Worm (Caenorhabditis elegans) whole organism, dauer: Measurements from ENCODE around the gene srh-2.

Source experiments
- unc-62 ChIP-seq: sonication (generic microtip); optimal IDR thresholded peaks from 2 replicates; lab custom pipeline; 2017; ENCODE audit warnings: missing biosample characterization, missing genetic modification reagents, missing genetic modification characterization

Gene srh-2

DNA sequence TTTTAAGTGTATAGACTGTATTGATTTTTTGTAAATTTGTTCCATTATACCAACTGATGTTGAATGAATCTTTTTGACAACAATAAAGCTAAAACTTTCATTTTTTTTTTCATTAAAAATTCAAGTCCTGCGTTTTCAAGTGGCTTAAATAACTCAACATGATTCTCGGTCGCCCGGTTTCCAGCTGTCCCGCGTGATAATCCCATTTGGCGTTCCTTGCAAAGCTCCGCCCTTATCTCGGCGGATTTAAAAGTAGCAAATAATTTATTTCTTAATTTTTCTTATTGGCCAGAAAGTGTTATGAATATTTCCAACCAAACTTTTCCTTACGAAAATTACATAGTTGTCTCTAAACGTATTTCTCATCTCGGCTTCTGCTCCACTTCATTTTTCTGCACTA lies 28.1 kb downstream of the srh-2 start, which contains the start of gene str-20:
str-20 (plus strand) TSS at position 301 of the 400 bp plus-strand sequence.
- no peak for TF ChIP-seq unc-62 (GFP tag; lab: Kevin White, UChicago)

DNA sequence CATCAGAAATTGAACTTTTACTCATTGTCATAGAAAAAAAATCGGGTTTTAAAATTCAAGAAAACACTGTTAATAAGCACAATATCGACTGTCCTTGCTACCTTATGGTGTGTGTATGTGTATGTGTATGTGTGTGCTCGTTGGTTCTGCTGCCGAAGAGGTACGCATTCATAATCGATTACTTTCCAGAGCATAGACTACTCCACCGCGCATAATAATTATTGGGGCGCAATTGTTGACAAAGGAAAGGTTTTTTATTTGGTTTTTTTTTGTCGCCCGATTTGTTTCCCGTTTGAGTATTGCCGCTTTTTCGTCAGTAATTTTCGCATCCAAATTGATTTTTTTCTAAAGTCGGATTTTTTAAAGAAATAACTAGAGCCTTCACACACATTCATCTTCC lies 33.1 kb downstream of the srh-2 start, which contains the start of gene C05E4.15:
C05E4.15 (minus strand) TSS at position 101 of the 400 bp plus-strand sequence.
- no peak for TF ChIP-seq unc-62 (GFP tag; lab: Kevin White, UChicago)

ce11 chrV:761882-762281 lies 33.8 kb downstream of the srh-2 start, which contains the start of gene C05E4.12:
C05E4.12 (minus strand) TSS chrV:761982.
- no peak for TF ChIP-seq unc-62 (GFP tag; lab: Kevin White, UChicago)

DNA sequence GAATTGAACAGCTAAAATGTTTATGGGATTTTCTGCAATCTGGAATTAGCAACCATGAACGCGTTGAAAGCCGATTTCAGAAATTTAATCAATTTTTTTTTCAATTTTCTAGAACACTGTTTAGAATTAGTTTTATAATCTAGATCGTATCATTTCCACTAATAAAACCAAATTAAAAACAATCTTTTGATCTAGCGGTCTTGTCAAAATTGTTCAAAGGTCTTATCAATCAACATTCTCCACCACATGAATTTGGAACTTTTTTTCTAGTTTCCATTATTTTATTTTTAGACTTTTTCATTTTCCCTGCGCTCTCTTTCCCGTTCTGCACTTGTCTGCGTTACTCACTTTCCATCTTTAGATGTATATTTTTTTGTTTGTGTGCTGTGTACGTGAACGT lies 34.2 kb downstream of the srh-2 start, which contains the start of gene srp-2:
srp-2 (plus strand) TSS at position 301 of the 400 bp plus-strand sequence.
- no peak for TF ChIP-seq unc-62 (GFP tag; lab: Kevin White, UChicago)

ce11 chrV:764732-765131 lies 36.6 kb downstream of the srh-2 start, which contains the start of gene str-238:
str-238 (plus strand) TSS chrV:765032.
- no peak for TF ChIP-seq unc-62 (GFP tag; lab: Kevin White, UChicago)

- no peak for TF ChIP-seq unc-62 (GFP tag; lab: Kevin White, UChicago)
These were observed 44.1 kb downstream of the srh-2 start for ce11 chrV:772210-772609.

- TF ChIP-seq unc-62 (GFP tag; lab: Kevin White, UChicago) = no peak
These were observed 45.2 kb downstream of the srh-2 start, which contains the start of gene sti-1 for ce11 chrV:773256-773655. sti-1 (plus strand) TSS chrV:773518.

DNA sequence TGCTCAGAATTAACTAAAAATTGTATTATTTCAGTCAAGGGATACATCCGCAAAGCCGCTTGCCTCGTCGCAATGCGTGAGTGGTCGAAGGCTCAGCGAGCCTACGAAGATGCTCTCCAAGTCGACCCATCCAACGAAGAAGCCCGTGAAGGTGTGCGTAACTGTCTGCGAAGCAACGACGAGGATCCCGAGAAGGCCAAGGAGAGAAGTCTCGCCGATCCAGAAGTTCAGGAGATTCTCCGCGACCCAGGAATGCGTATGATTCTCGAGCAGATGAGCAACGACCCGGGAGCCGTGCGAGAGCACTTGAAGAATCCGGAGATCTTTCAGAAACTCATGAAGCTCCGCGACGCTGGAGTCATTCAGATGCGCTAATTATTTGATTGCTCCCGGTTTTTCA lies 46.2 kb downstream of the srh-2 start:
- TF ChIP-seq unc-62 (GFP tag; lab: Kevin White, UChicago) = no peak

DNA sequence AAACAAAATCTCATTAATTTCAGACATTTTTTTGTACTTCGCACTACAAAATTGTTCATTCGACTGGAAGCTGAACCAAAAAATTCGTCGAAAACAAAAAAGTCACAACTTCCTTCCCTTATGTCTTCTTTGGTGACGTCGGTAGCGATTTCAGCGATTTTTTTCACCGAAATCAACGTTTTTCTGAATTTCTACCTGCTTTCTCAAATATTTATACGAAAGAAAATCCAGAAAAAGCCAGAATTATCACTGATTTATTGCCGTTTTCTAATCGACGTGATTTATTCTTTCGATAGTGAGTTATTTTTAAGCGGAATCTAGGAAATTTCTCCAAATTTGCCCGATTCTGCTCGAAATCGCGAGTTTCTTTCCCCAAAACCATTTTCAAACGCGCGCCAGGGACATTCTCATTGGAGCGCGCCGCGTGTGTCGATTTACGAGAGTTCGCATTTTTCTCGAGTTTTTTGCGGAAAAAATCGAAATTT lies 46.8 kb downstream of the srh-2 start, which contains the start of gene srbc-58:
srbc-58 (plus strand) TSS at position 121 of the 485 bp plus-strand sequence.
- TF ChIP-seq unc-62 (GFP tag; lab: Kevin White, UChicago) = no peak

ce11 chrV:777285-777684 lies 49.2 kb downstream of the srh-2 start, which contains the start of gene R09E12.9:
R09E12.9 (plus strand) TSS chrV:777600.
- TF ChIP-seq unc-62 (GFP tag; lab: Kevin White, UChicago) = no peak

ce11 chrV:778339-778738 lies 50.2 kb downstream of the srh-2 start, which contains the start of gene srbc-59:
srbc-59 (plus strand) TSS chrV:778639.
- no peak for TF ChIP-seq unc-62 (GFP tag; lab: Kevin White, UChicago)

- TF ChIP-seq unc-62 (GFP tag; lab: Kevin White, UChicago) = no peak
These were observed 51.9 kb downstream of the srh-2 start, which contains the start of gene srbc-60 for ce11 chrV:779999-780398. srbc-60 (plus strand) TSS chrV:780299.

- TF ChIP-seq unc-62 (GFP tag; lab: Kevin White, UChicago) = no peak
These were observed 54.3 kb downstream of the srh-2 start, which contains the start of gene srab-16 for ce11 chrV:782432-782831. srab-16 (plus strand) TSS chrV:782732.
